Worm (Caenorhabditis elegans): ENCODE data around the gene irld-56.

The irld-56 gene

DNA sequence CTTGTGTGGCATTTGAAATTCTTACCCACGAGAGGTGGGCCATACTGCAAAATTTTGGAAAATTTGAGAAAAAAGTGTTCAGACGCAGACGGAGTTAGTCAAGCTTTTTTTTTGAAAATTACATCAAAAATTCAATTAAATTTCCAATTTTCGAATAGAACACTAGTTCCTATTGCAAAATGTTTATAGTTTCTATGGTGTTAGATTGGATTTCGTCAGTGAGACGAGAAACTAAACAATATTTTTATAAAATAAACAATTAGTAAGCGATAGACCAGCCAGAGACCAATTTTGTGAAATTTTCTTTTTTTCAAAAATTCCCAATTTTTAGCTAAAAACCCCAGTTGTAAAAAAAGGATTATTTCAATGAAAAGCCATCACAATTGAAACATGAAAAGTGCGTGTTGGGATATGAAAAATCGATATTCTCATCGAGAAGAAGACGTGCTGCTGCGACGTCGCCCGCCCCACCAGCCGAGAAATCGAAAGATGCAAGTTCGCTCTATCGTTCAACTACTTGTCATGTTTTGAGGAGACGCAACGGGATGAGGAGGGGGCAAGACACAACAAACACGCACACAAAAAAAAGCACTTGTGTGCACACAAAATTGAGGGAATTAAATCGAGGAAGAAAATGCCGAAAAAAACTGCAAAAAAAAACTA lies 39.9 kb downstream of the irld-56 start, which contains the start of gene dnbp-1:
TSS of gene dnbp-1 (minus strand) at position 51 of the 663 bp plus-strand sequence.
- peak; percentile 89 for TF ChIP-seq cog-1 (tag; optimal IDR thresholded peaks at IDR 0.05)
- peak; percentile 82 for TF ChIP-seq T22C8.4 (GFP tag; IDR thresholded peaks at IDR 0.05)
- peak; percentile 33; the same call in 1 of the 2 replicates for TF ChIP-seq flt-1 (GFP tag; IDR thresholded peaks at IDR 0.05)
- no peak for TF ChIP-seq med-1 (GFP tag; optimal IDR thresholded peaks at IDR 0.05; ENCODE audit: insufficient read depth)
